Worm (Caenorhabditis elegans) whole organism, L3 larva: Measurements from ENCODE around the gene chil-10.

Experiments used
- ZK546.5 ChIP-seq: sonication (generic microtip); optimal IDR thresholded peaks from 2 replicates; lab custom pipeline; 2017; ENCODE audit warnings: missing biosample characterization, missing genetic modification characterization
- aly-2 ChIP-seq: fragments of 150-350 bp; optimal IDR thresholded peaks from 2 replicates; lab custom pipeline; 2014; ENCODE audit warnings: missing biosample characterization, missing genetic modification characterization
- elt-1 ChIP-seq: fragments of 150-350 bp; optimal IDR thresholded peaks from 2 replicates; lab custom pipeline; 2014; ENCODE audit warnings: missing biosample characterization, missing genetic modification characterization
- elt-3 ChIP-seq, 3 experiments: fragments of 150-350 bp in 1 of 3; sonication (generic microtip) in 2 of 3; optimal IDR thresholded peaks; 2 replicates in 2 of 3; 4 replicates in 1 of 3; lab custom pipeline; 2014 to 2017; ENCODE audit warnings: missing biosample characterization in 3 of 3, missing genetic modification characterization in 3 of 3
- eor-1 ChIP-seq, 2 experiments: fragments of 150-350 bp; optimal IDR thresholded peaks; 2 replicates each; lab custom pipeline; 2014 to 2018; ENCODE audit warnings: missing biosample characterization in 2 of 2, missing genetic modification characterization in 2 of 2
- fos-1 ChIP-seq: fragments of 150-350 bp; optimal IDR thresholded peaks from 2 replicates; lab custom pipeline; 2014; ENCODE audit warnings: missing biosample characterization, missing genetic modification characterization
- nhr-11 ChIP-seq: fragments of 150-350 bp; optimal IDR thresholded peaks from 2 replicates; lab custom pipeline; 2014; ENCODE audit warnings: missing biosample characterization, missing genetic modification characterization
- nhr-12 ChIP-seq: fragments of 150-350 bp; optimal IDR thresholded peaks from 2 replicates; lab custom pipeline; 2014; ENCODE audit warnings: missing biosample characterization, missing genetic modification characterization
- nhr-23 ChIP-seq: fragments of 150-350 bp; optimal IDR thresholded peaks from 2 replicates; lab custom pipeline; 2014; ENCODE audit warnings: missing biosample characterization, missing genetic modification reagents, missing genetic modification characterization
- nhr-76 ChIP-seq: fragments of 150-350 bp; sonication (generic microtip); optimal IDR thresholded peaks from 5 replicates; lab custom pipeline; 2014; ENCODE audit warnings: missing biosample characterization, missing genetic modification characterization
- snpc-4 ChIP-seq: fragments of 150-350 bp; optimal IDR thresholded peaks from 2 replicates; lab custom pipeline; 2014; ENCODE audit warnings: missing biosample characterization, missing genetic modification characterization
- unc-39 ChIP-seq: sonication (generic microtip); optimal IDR thresholded peaks from 4 replicates; lab custom pipeline; 2017; ENCODE audit warnings: missing biosample characterization, missing genetic modification characterization

- no peak for TF ChIP-seq unc-39 (tag; lab: Kevin White, UChicago)
- no peak for TF ChIP-seq elt-1 (tag; lab: Kevin White, UChicago)
- no peak for TF ChIP-seq ZK546.5 (tag; lab: Kevin White, UChicago)
- no peak for TF ChIP-seq nhr-11 (tag; lab: Kevin White, UChicago)
- TF ChIP-seq nhr-12 = no peak
- no peak for TF ChIP-seq elt-3 (tag; optimal IDR thresholded peaks at IDR 0.05; lab: Kevin White, UChicago)
- no peak for TF ChIP-seq eor-1 (tag; optimal IDR thresholded peaks at IDR 0.05; lab: Kevin White, UChicago)
- TF ChIP-seq aly-2 (tag; lab: Kevin White, UChicago) = no peak
- TF ChIP-seq nhr-76 = no peak
- peak; percentile 62 for TF ChIP-seq nhr-23
- TF ChIP-seq snpc-4 (tag; lab: Kevin White, UChicago) = peak; percentile 64
- no peak for TF ChIP-seq fos-1 (tag; lab: Kevin White, UChicago)
Measured at ce11 chrX:924495-925008, 33.1 kb upstream of the chil-10 start, which contains the start of the genes pifk-1 and tbc-11.
